Worm (Caenorhabditis elegans) whole organism, L3 larva: Measurements from ENCODE around the gene gegf-1.

Experiments
- R02D3.7 ChIP-seq: fragments of 150-350 bp; optimal IDR thresholded peaks from 2 replicates; lab custom pipeline; 2014; ENCODE audit warnings: missing biosample characterization, missing genetic modification characterization
- ZK546.5 ChIP-seq: sonication (generic microtip); optimal IDR thresholded peaks from 2 replicates; lab custom pipeline; 2017; ENCODE audit warnings: missing biosample characterization, missing genetic modification characterization
- ama-1 ChIP-seq: fragments of 150-350 bp; optimal IDR thresholded peaks from 2 replicates; lab custom pipeline; 2018
- ceh-82 ChIP-seq: fragments of 150-350 bp; optimal IDR thresholded peaks from 2 replicates; lab custom pipeline; 2014; ENCODE audit warnings: missing biosample characterization, missing genetic modification characterization
- ceh-9 ChIP-seq: sonication (generic microtip); optimal IDR thresholded peaks from 2 replicates; lab custom pipeline; 2018; ENCODE audit warnings: missing biosample characterization, missing genetic modification characterization
- daf-12 ChIP-seq: fragments of 150-350 bp; optimal IDR thresholded peaks from 2 replicates; lab custom pipeline; 2014; ENCODE audit warnings: missing biosample characterization, missing genetic modification reagents, missing genetic modification characterization
- egl-27 ChIP-seq: sonication (generic microtip); optimal IDR thresholded peaks from 4 replicates; lab custom pipeline; 2017; ENCODE audit warnings: missing biosample characterization, missing genetic modification reagents, missing genetic modification characterization
- elt-1 ChIP-seq: fragments of 150-350 bp; optimal IDR thresholded peaks from 2 replicates; lab custom pipeline; 2014; ENCODE audit warnings: missing biosample characterization, missing genetic modification characterization
- elt-2 ChIP-seq: sonication (generic microtip); optimal IDR thresholded peaks from 2 replicates; lab custom pipeline; 2016; ENCODE audit warnings: missing genetic modification reagents, mild to moderate bottlenecking, missing genetic modification characterization, missing compliant biosample characterization
- elt-3 ChIP-seq, 3 experiments: fragments of 150-350 bp in 1 of 3; sonication (generic microtip) in 2 of 3; optimal IDR thresholded peaks; 2 replicates in 2 of 3; 4 replicates in 1 of 3; lab custom pipeline; 2014 to 2017; ENCODE audit warnings: missing biosample characterization in 3 of 3, missing genetic modification characterization in 3 of 3
- eor-1 ChIP-seq, 2 experiments: fragments of 150-350 bp; optimal IDR thresholded peaks; 2 replicates each; lab custom pipeline; 2014 to 2018; ENCODE audit warnings: missing biosample characterization in 2 of 2, missing genetic modification characterization in 2 of 2
- fkh-10 ChIP-seq: sonication (generic microtip); optimal IDR thresholded peaks from 2 replicates; lab custom pipeline; 2017; ENCODE audit warnings: missing biosample characterization, missing genetic modification reagents, missing genetic modification characterization
- fkh-2 ChIP-seq: fragments of 150-350 bp; optimal IDR thresholded peaks from 2 replicates; lab custom pipeline; 2014; ENCODE audit warnings: missing biosample characterization, missing genetic modification reagents, missing genetic modification characterization
- lin-15B ChIP-seq: fragments of 150-350 bp; optimal IDR thresholded peaks from 2 replicates; lab custom pipeline; 2014; ENCODE audit warnings: missing biosample characterization, missing genetic modification characterization
- lin-39 ChIP-seq: fragments of 150-350 bp; optimal IDR thresholded peaks from 2 replicates; lab custom pipeline; 2018; ENCODE audit warnings: missing biosample characterization, missing genetic modification reagents, missing genetic modification characterization
- lsy-12 ChIP-seq: sonication (generic microtip); optimal IDR thresholded peaks from 2 replicates; lab custom pipeline; 2016; ENCODE audit warnings: mild to moderate bottlenecking, missing genetic modification characterization, missing compliant biosample characterization
- nfya-1 ChIP-seq: sonication (generic microtip); optimal IDR thresholded peaks from 2 replicates; lab custom pipeline; 2017; ENCODE audit warnings: missing genetic modification characterization, mild to moderate bottlenecking, missing compliant biosample characterization, antibody characterized with exemption, moderate library complexity; ENCODE audit not compliant: insufficient read depth
- nhr-12 ChIP-seq: fragments of 150-350 bp; optimal IDR thresholded peaks from 2 replicates; lab custom pipeline; 2014; ENCODE audit warnings: missing biosample characterization, missing genetic modification characterization
- nhr-23 ChIP-seq: fragments of 150-350 bp; optimal IDR thresholded peaks from 2 replicates; lab custom pipeline; 2014; ENCODE audit warnings: missing biosample characterization, missing genetic modification reagents, missing genetic modification characterization
- nhr-237 ChIP-seq: fragments of 150-350 bp; optimal IDR thresholded peaks from 2 replicates; lab custom pipeline; 2014; ENCODE audit warnings: missing biosample characterization, missing genetic modification characterization
- nhr-25 ChIP-seq: sonication (generic microtip); optimal IDR thresholded peaks from 2 replicates; lab custom pipeline; 2017; ENCODE audit warnings: missing biosample characterization, missing genetic modification characterization
- nhr-43 ChIP-seq: sonication (generic microtip); optimal IDR thresholded peaks from 2 replicates; lab custom pipeline; 2016; ENCODE audit warnings: mild to moderate bottlenecking, missing genetic modification characterization, missing compliant biosample characterization; ENCODE audit not compliant: poor library complexity, severe bottlenecking
- nhr-76 ChIP-seq: fragments of 150-350 bp; sonication (generic microtip); optimal IDR thresholded peaks from 5 replicates; lab custom pipeline; 2014; ENCODE audit warnings: missing biosample characterization, missing genetic modification characterization
- nhr-77 ChIP-seq: fragments of 150-350 bp; optimal IDR thresholded peaks from 2 replicates; lab custom pipeline; 2014; ENCODE audit warnings: missing biosample characterization, missing genetic modification characterization
- pha-4 ChIP-seq: fragments of 150-350 bp; optimal IDR thresholded peaks from 2 replicates; lab custom pipeline; 2014; ENCODE audit warnings: missing biosample characterization, missing genetic modification reagents, missing genetic modification characterization
- pqm-1 ChIP-seq: fragments of 150-350 bp; optimal IDR thresholded peaks from 2 replicates; lab custom pipeline; 2017; ENCODE audit warnings: missing biosample characterization, missing genetic modification characterization, inconsistent platforms
- sea-2 ChIP-seq: fragments of 150-350 bp; sonication (generic microtip); optimal IDR thresholded peaks from 4 replicates; lab custom pipeline; 2014; ENCODE audit warnings: missing biosample characterization, missing genetic modification reagents, missing genetic modification characterization
- skn-1 ChIP-seq: fragments of 150-350 bp; optimal IDR thresholded peaks from 2 replicates; lab custom pipeline; 2014; ENCODE audit warnings: missing biosample characterization, missing genetic modification characterization
- snpc-4 ChIP-seq: fragments of 150-350 bp; optimal IDR thresholded peaks from 2 replicates; lab custom pipeline; 2014; ENCODE audit warnings: missing biosample characterization, missing genetic modification characterization
- tbx-2 ChIP-seq: sonication (generic microtip); optimal IDR thresholded peaks from 2 replicates; lab custom pipeline; 2016; ENCODE audit warnings: mild to moderate bottlenecking, missing genetic modification characterization, missing compliant biosample characterization
- unc-62 ChIP-seq: fragments of 150-350 bp; sonication (generic microtip); optimal IDR thresholded peaks from 4 replicates; lab custom pipeline; 2014; ENCODE audit warnings: missing biosample characterization, missing genetic modification reagents, missing genetic modification characterization
- zag-1 ChIP-seq: fragments of 150-350 bp; optimal IDR thresholded peaks from 2 replicates; lab custom pipeline; 2014; ENCODE audit warnings: missing biosample characterization, missing genetic modification characterization
- ztf-11 ChIP-seq: fragments of 150-350 bp; optimal IDR thresholded peaks from 2 replicates; lab custom pipeline; 2014; ENCODE audit warnings: missing biosample characterization, missing genetic modification characterization

gegf-1 gene

DNA sequence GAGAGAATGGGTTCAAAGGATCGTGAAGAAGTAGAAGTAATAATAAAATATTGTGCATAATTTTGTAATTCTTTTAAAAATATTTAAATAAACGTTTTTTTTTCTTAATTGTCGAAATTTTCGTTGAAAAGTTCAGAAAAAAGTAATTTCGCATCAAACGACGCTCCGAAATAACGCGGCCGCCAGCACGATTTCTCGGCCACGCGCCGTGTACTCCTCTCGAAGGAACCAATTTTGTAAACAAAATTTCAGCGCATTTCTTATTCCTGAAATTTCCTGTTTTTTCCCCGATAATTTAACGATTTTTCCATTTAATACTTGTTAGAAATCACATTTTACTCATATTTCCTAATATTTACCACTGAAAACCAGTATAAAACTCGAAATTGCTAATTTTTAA, 34.3 kb upstream of the gegf-1 start, which contains the start of gene Y38C1AA.12 (continued):
- no peak for TF ChIP-seq fkh-2
- peak in 1 of 2 experiments; percentile 36 for TF ChIP-seq eor-1 (tag; optimal IDR thresholded peaks at IDR 0.05; lab: Kevin White, UChicago)
- TF ChIP-seq daf-12 (tag; lab: Kevin White, UChicago) = no peak
- no peak for TF ChIP-seq egl-27 (tag; lab: Kevin White, UChicago)
- TF ChIP-seq elt-2 (tag; lab: Kevin White, UChicago) = peak; percentile 33
- no peak for TF ChIP-seq elt-1 (tag; lab: Kevin White, UChicago)
- no peak for TF ChIP-seq ceh-82 (tag; lab: Kevin White, UChicago)
- peak; percentile 95 for TF ChIP-seq pha-4 (tag; lab: Kevin White, UChicago)
- TF ChIP-seq ama-1 (lab: Kevin White, UChicago) = no peak
- TF ChIP-seq nhr-237 (tag; lab: Kevin White, UChicago) = no peak
- no peak for TF ChIP-seq nhr-76 (tag; lab: Kevin White, UChicago)
- peak; percentile 86 for TF ChIP-seq snpc-4
- TF ChIP-seq R02D3.7 (tag; lab: Kevin White, UChicago) = peak; percentile 33
- TF ChIP-seq nhr-77 (tag; lab: Kevin White, UChicago) = peak; percentile 25
- TF ChIP-seq lin-39 (tag; lab: Kevin White, UChicago) = peak; percentile 64
- TF ChIP-seq, all 47 proteins: peak for 16

DNA sequence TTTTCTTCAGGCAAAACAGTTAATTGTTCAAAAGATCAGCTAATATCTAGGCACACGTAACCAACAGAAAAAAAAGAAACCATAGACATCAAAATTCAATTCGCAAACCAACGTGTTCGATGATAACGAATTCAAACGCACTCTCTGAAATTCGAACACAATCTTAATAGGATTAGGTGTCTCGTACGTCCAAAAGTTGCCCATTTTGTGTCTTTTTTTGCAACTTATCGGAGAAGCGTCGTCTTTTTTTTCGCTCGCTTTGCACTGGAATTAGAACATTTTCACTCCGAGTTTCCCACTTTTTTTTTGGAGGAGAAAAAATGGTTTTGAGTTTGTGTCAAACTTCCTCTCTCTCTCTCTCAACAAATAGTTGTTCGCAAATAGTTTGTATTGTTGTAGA, 31.4 kb upstream of the gegf-1 start:
- TF ChIP-seq nhr-77 (tag; lab: Kevin White, UChicago) (no peak), pha-4 (tag; lab: Kevin White, UChicago) (peak; percentile 50), elt-2 (tag; lab: Kevin White, UChicago) (peak; percentile 37)

DNA sequence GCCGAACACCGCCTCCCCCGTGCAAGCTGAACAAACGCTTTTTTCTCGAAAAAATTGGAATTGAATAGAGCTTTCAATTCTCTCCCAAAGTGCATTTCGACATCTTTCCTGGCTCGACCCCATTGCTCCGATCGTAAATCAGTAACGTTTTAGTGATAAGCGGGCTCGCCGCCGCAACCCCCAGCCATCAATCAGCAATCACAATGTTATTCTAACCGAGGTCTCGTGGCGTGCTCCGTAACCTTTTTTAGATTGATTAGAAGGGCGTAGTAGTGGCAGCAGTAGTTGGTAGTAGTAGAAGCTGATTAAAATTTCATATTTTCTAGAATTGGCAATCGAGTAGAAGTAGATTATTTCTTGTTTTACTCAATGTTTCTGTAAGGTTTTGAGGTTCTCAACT, 29.6 kb upstream of the gegf-1 start:
- TF ChIP-seq elt-2 (tag; lab: Kevin White, UChicago) (peak; percentile 53), daf-12 (tag; lab: Kevin White, UChicago) (no peak)
- TF ChIP-seq, all 47 proteins: peak for 1

ce11 chrIV:186110-186509, 28.4 kb upstream of the gegf-1 start:
- TF ChIP-seq ceh-9 (tag; lab: Kevin White, UChicago) (no peak), skn-1 (tag; lab: Kevin White, UChicago) (no peak), pqm-1 (tag; lab: Kevin White, UChicago) (no peak), pha-4 (tag; lab: Kevin White, UChicago) (no peak), lin-15B (tag; lab: Kevin White, UChicago) (peak; percentile 3)

- no peak for TF ChIP-seq R02D3.7 (tag; lab: Kevin White, UChicago)
- TF ChIP-seq fkh-10 (GFP tag; lab: Kevin White, UChicago) = no peak
- TF ChIP-seq pha-4 (tag; lab: Kevin White, UChicago) = no peak
- no peak for TF ChIP-seq eor-1 (tag; optimal IDR thresholded peaks at IDR 0.05; lab: Kevin White, UChicago)
- no peak for TF ChIP-seq ZK546.5
- TF ChIP-seq ztf-11 = no peak
- no peak for TF ChIP-seq sea-2 (GFP tag; lab: Kevin White, UChicago)
- TF ChIP-seq nhr-237 (tag; lab: Kevin White, UChicago) = no peak
- no peak for TF ChIP-seq elt-3 (tag; optimal IDR thresholded peaks at IDR 0.05; lab: Kevin White, UChicago)
- no peak for TF ChIP-seq zag-1 (tag; lab: Kevin White, UChicago)
- no peak for TF ChIP-seq unc-62 (GFP tag; lab: Kevin White, UChicago)
- TF ChIP-seq pqm-1 (tag; lab: Kevin White, UChicago) = no peak
- no peak for TF ChIP-seq lin-15B (tag; lab: Kevin White, UChicago)
- TF ChIP-seq lsy-12 (tag; lab: Kevin White, UChicago) = no peak
- no peak for TF ChIP-seq nhr-25 (tag; lab: Kevin White, UChicago)
Measured at ce11 chrIV:184184-184583, 26.5 kb upstream of the gegf-1 start, which contains the start of gene pnc-1. TSS of gene pnc-1 (plus strand) at chrIV:184484.

DNA sequence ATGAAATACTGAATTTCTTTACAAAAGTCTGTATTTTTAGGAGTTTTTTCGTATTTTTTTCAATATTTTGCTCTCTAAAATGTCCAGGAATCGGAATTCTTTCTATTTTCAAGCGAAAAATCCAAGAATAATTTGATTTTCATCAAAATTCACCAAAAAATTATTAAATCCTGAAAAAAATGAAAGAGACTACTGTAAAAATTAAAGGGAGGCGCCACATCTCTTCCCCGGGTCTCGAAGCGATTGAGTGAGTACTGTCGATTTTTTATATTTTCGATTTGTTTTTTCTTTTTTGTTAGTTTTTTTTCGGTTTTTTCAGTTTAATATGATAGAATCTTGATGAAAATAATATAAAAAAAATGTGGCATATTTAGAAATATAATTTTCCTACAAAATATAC, 25.8 kb upstream of the gegf-1 start:
- TF ChIP-seq nhr-23 (tag; lab: Kevin White, UChicago) (no peak), nfya-1 (tag; lab: Kevin White, UChicago) (no peak), nhr-77 (tag; lab: Kevin White, UChicago) (no peak), R02D3.7 (tag; lab: Kevin White, UChicago) (no peak), nhr-237 (tag; lab: Kevin White, UChicago) (no peak), nhr-12 (tag; lab: Kevin White, UChicago) (no peak), skn-1 (tag; lab: Kevin White, UChicago) (no peak), tbx-2 (no peak), nhr-43 (tag; lab: Kevin White, UChicago) (no peak), fkh-10 (GFP tag; lab: Kevin White, UChicago) (no peak)
- TF ChIP-seq, all 47 proteins: peak for 0
